Fruit fly (Drosophila melanogaster) whole organism, pupa: ENCODE measurements around the gene smog.
A peak's percentile ranks its signal among the peaks of the same experiment; 100 is the strongest.

Source experiments
- CG10348 ChIP-seq: fragments of 200-800 bp; sonication (Bioruptor generic); IDR thresholded peaks from 2 replicates; pipeline ENCODE4 v1.3.6; 2022; ENCODE audit warnings: missing biosample characterization, missing genetic modification characterization
- CG12605 ChIP-seq: fragments of 200-800 bp; sonication (Bioruptor generic); IDR thresholded peaks from 2 replicates; pipeline ENCODE4 v1.3.6; 2022; ENCODE audit warnings: missing biosample characterization, missing genetic modification characterization
- CG13204 ChIP-seq: fragments of 200-800 bp; sonication (Bioruptor generic); optimal IDR thresholded peaks from 2 replicates; lab custom pipeline; 2018; ENCODE audit warnings: missing biosample characterization, mild to moderate bottlenecking, missing genetic modification characterization, moderate library complexity
- CG15710 ChIP-seq: fragments of 200-800 bp; sonication (Bioruptor generic); optimal IDR thresholded peaks from 2 replicates; lab custom pipeline; 2018; ENCODE audit warnings: missing biosample characterization, mild to moderate bottlenecking, missing genetic modification characterization, moderate library complexity
- CG17806 ChIP-seq: fragments of 200-800 bp; sonication (Bioruptor generic); optimal IDR thresholded peaks from 2 replicates; lab custom pipeline; 2018; ENCODE audit warnings: missing biosample characterization, mild to moderate bottlenecking, missing genetic modification characterization, moderate library complexity
- CG32121 ChIP-seq: fragments of 200-800 bp; sonication (Bioruptor generic); IDR thresholded peaks from 2 replicates; pipeline ENCODE4 v1.3.6; 2022; ENCODE audit warnings: missing biosample characterization, missing genetic modification characterization
- CG34367 ChIP-seq: fragments of 200-800 bp; sonication (Bioruptor generic); optimal IDR thresholded peaks from 2 replicates; lab custom pipeline; 2018; ENCODE audit warnings: missing biosample characterization, mild to moderate bottlenecking, missing genetic modification characterization
- CG4496 ChIP-seq: fragments of 200-800 bp; sonication (Bioruptor generic); IDR thresholded peaks from 3 replicates; pipeline ENCODE4 v1.3.6; 2022; ENCODE audit warnings: missing biosample characterization, missing genetic modification characterization
- CG8159 ChIP-seq: fragments of 200-800 bp; sonication (Bioruptor generic); optimal IDR thresholded peaks from 3 replicates; lab custom pipeline; 2018; ENCODE audit warnings: missing biosample characterization, mild to moderate bottlenecking, missing genetic modification characterization, moderate library complexity
- CG8301 ChIP-seq: fragments of 200-800 bp; sonication (Bioruptor generic); optimal IDR thresholded peaks from 2 replicates; lab custom pipeline; 2018; ENCODE audit warnings: missing biosample characterization, mild to moderate bottlenecking, missing genetic modification characterization
- CG9948 ChIP-seq: fragments of 200-800 bp; sonication (Bioruptor generic); optimal IDR thresholded peaks from 2 replicates; lab custom pipeline; 2018; ENCODE audit warnings: missing biosample characterization, mild to moderate bottlenecking, missing genetic modification characterization, moderate library complexity
- D1 ChIP-seq: fragments of 200-800 bp; sonication (Bioruptor generic); optimal IDR thresholded peaks from 2 replicates; lab custom pipeline; 2018; ENCODE audit warnings: missing biosample characterization, mild to moderate bottlenecking, missing genetic modification characterization, moderate library complexity
- EcR ChIP-seq: fragments of 200-800 bp; sonication (Bioruptor generic); optimal IDR thresholded peaks from 3 replicates; lab custom pipeline; 2019; ENCODE audit warnings: missing biosample characterization, missing genetic modification characterization, mild to moderate bottlenecking, moderate library complexity, missing genetic modification reagents
- Ets98B ChIP-seq: fragments of 200-800 bp; sonication (Bioruptor generic); IDR thresholded peaks from 2 replicates; pipeline ENCODE4 v1.3.6; 2022; ENCODE audit warnings: missing biosample characterization, missing genetic modification characterization
- Pif1A ChIP-seq: fragments of 200-800 bp; sonication (Bioruptor generic); optimal IDR thresholded peaks from 3 replicates; lab custom pipeline; 2016; ENCODE audit warnings: missing biosample characterization, missing genetic modification characterization
- Pif1B ChIP-seq: fragments of 200-800 bp; sonication (Bioruptor generic); optimal IDR thresholded peaks from 3 replicates; lab custom pipeline; 2016; ENCODE audit warnings: missing biosample characterization, missing genetic modification characterization
- Snoo ChIP-seq: fragments of 200-800 bp; sonication (Bioruptor generic); optimal IDR thresholded peaks from 3 replicates; lab custom pipeline; 2017; ENCODE audit warnings: missing biosample characterization, mild to moderate bottlenecking, missing genetic modification characterization, inconsistent platforms
- fd96Ca ChIP-seq: fragments of 200-800 bp; sonication (Bioruptor generic); IDR thresholded peaks from 3 replicates; pipeline ENCODE4 v1.3.6; 2022; ENCODE audit warnings: missing biosample characterization, missing genetic modification characterization
- gl ChIP-seq: fragments of 200-800 bp; sonication (Bioruptor generic); optimal IDR thresholded peaks from 2 replicates; lab custom pipeline; 2018; ENCODE audit warnings: missing biosample characterization, mild to moderate bottlenecking, missing genetic modification characterization
- rn ChIP-seq: fragments of 200-800 bp; sonication (Bioruptor generic); IDR thresholded peaks from 2 replicates; pipeline ENCODE4 v1.3.6; 2022; ENCODE audit warnings: missing biosample characterization, missing genetic modification characterization

Gene smog

DNA sequence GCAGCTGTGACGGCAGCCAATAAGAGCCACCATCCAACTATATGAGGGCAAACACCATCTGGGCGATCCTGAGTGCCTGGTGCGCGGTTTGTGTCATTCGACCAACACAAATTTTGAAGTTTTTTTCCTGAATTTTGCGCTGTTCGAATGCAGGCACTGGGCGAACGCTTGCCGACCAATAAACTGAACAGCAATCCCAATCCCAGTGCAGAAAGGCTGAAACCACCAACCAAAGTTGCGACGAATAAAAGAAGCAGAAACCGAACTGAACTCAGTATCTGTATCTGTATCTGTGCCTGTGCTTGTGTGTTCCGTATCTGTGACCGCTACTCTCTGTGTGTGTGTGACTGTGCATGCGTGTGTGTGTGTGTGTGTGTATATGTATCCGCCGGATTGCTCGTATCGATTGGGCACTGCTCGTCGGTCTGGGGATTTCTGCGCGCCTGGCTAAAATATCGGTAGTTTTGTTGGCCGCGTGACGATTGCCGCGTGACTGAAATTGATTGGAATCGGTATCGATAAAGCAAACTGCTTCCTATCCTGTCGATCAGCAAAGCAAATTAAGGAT is 41.1 kb upstream of the smog start:
- TF ChIP-seq CG17806 (no peak), rn (GFP tag; lab: Robert Waterston, UW) (no peak), gl (tag; lab: Kevin White, UChicago) (peak; percentile 37), Ets98B (GFP tag; lab: Robert Waterston, UW) (peak; percentile 73; the same call in 1 of the 2 replicates), Pif1A (GFP tag; lab: Kevin White, UChicago) (no peak), fd96Ca (GFP tag; lab: Robert Waterston, UW) (peak; percentile 75; the same call in 2 of the 3 replicates), CG8159 (tag; lab: Kevin White, UChicago) (no peak), Pif1B (GFP tag; lab: Kevin White, UChicago) (no peak), CG9948 (no peak), CG13204 (GFP tag; lab: Kevin White, UChicago) (peak; percentile 30), CG32121 (GFP tag; lab: Robert Waterston, UW) (peak; percentile 65), Snoo (no peak), CG8301 (tag; lab: Kevin White, UChicago) (no peak), D1 (tag; lab: Kevin White, UChicago) (peak; percentile 12), CG10348 (no peak), EcR (GFP tag; lab: Kevin White, UChicago) (peak; percentile 89), CG4496 (peak; percentile 55; the same call in 1 of the 3 replicates)

DNA sequence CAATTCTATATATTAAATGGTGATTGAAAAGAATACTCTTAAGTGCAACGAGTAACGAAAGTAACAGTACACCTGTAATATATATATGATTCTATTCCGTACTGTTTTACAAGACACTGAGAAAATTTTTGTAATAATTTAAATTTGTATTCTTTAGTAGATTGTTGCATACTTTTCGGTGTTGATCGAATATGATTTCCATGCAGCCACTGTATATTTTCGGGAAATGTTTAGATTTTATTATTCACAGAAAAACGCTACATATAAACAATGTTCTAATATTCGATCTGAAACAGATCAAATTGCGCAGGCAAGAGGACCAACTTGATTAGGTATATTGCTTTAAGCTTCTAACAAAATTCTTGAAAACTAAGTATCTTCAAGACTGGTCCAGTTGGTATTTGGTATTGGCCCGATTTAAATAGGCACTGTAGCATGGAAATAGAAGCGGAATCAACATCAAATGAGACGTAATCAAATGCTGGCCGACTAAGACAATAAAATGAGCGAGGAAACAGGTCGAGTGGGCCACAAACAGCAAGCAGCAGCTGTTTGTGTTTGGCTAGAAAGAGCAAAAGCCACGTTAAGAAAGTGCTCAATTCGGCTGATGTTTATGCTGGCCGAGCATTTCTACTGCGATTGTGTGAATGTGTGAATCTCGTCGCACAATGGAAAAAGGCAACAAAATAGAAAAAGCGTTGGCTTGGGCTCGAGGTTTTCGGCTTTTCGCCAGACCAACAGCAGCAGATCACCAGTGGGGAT is 40.2 kb upstream of the smog start, which contains the start of gene CG15629:
Gene CG15629 (plus strand): TSS at position 749 of the 762 bp plus-strand sequence.
- TF ChIP-seq CG15710 (tag; lab: Kevin White, UChicago) (no peak), CG32121 (GFP tag; lab: Robert Waterston, UW) (no peak), Pif1B (GFP tag; lab: Kevin White, UChicago) (no peak), gl (tag; lab: Kevin White, UChicago) (no peak), rn (GFP tag; lab: Robert Waterston, UW) (no peak)
- TF ChIP-seq, all 21 proteins: peak for 0

DNA sequence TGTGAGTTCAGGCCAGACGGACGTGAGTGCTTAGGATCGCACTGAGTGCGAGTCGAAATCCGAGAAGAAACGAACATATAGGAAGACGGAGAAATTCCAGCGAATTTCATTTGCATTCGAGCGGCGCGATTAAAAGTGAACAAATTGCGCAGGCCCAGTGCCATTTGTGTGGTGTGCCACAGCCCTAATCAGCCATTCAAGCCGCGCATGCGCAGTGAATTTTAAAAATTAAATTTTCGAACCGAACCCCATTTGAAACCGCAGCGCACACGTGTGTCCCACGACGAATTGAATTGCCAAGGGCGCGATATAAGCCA is 39.7 kb upstream of the smog start:
- TF ChIP-seq D1 (tag; lab: Kevin White, UChicago): no peak
- no peak for TF ChIP-seq CG4496
- TF ChIP-seq Pif1A (GFP tag; lab: Kevin White, UChicago): no peak
- TF ChIP-seq gl (tag; lab: Kevin White, UChicago): no peak
- TF ChIP-seq fd96Ca (GFP tag; lab: Robert Waterston, UW): 0 out of 3 replicates have a peak, but pooled peaks have one; percentile 9
- TF ChIP-seq CG8301 (tag; lab: Kevin White, UChicago): no peak

DNA sequence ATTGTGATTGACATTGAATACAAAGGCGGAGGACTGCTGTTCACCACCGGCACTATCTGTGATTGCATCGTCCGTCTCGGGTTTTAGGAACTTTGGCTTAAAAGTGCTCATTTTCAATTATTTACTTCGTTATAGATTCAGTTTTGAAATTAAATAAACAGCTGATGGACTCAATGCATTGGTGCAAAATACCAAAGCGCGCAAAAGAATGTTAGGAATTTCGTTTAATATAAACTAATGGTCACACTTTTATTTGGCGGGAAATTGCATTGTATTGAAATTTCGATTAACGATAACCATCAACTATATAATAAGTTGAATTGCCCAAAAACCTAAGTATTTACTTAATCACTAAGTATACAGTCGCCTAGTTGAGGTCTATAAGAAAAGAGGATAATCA is 34.6 kb upstream of the smog start, which contains the start of gene CG3225:
Gene CG3225 (minus strand): TSS at position 190 of the 400 bp plus-strand sequence.
- TF ChIP-seq Pif1A (GFP tag; lab: Kevin White, UChicago) (no peak), Ets98B (GFP tag; lab: Robert Waterston, UW) (no peak), CG8301 (tag; lab: Kevin White, UChicago) (no peak), CG10348 (no peak), D1 (tag; lab: Kevin White, UChicago) (no peak), CG17806 (no peak), CG34367 (tag; lab: Kevin White, UChicago) (no peak), fd96Ca (GFP tag; lab: Robert Waterston, UW) (no peak), CG4496 (no peak), CG13204 (GFP tag; lab: Kevin White, UChicago) (no peak), Snoo (no peak), CG9948 (no peak), Pif1B (GFP tag; lab: Kevin White, UChicago) (no peak), gl (tag; lab: Kevin White, UChicago) (no peak)

DNA sequence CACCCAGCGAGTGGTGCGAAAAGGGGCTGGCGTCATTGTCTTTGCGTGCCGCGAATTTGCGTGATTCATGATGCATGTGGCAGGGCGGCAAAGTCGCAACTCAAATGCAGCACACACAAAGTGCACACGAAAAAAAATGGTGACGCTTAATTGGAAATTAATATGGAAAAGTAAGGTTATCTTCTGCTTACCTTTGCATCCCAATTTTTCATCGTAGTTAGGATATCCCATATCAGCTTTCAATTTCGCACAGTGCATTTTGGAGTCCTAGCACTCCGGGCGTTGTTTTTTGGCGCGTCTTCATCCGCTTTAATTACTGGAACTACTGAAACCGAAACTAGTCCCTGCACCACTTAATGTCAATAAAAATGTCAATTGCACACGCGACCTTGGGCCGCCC is 32.7 kb upstream of the smog start:
- TF ChIP-seq D1 (tag; lab: Kevin White, UChicago) (no peak), Snoo (no peak), EcR (GFP tag; lab: Kevin White, UChicago) (no peak), CG32121 (GFP tag; lab: Robert Waterston, UW) (no peak), CG17806 (peak; percentile 1), CG8301 (tag; lab: Kevin White, UChicago) (no peak), CG4496 (peak; percentile 73), Ets98B (GFP tag; lab: Robert Waterston, UW) (peak; percentile 10; the same call in 1 of the 2 replicates), fd96Ca (GFP tag; lab: Robert Waterston, UW) (peak; percentile 53; the same call in 1 of the 3 replicates), rn (GFP tag; lab: Robert Waterston, UW) (no peak), CG9948 (peak; percentile 4), CG34367 (tag; lab: Kevin White, UChicago) (no peak), CG8159 (tag; lab: Kevin White, UChicago) (no peak), CG15710 (tag; lab: Kevin White, UChicago) (no peak), CG12605 (GFP tag; lab: Robert Waterston, UW) (no peak)
